Fruit fly (Drosophila melanogaster) whole organism, embryonic: ENCODE results near the gene CG13386.
A peak's percentile ranks its signal among the peaks of the same experiment; 100 is the strongest.

ENCODE experiments used
- BEAF-32 ChIP-seq: fragments of 200-800 bp; sonication (Bioruptor generic); optimal IDR thresholded peaks from 3 replicates; lab custom pipeline; 2017; ENCODE audit warnings: missing biosample characterization, missing genetic modification characterization, mild to moderate bottlenecking, moderate library complexity, missing genetic modification reagents
- Bgb ChIP-seq: fragments of 200-800 bp; sonication (Bioruptor generic); IDR thresholded peaks from 2 replicates; pipeline ENCODE4 v1.3.6; 2022; ENCODE audit warnings: missing biosample characterization, missing genetic modification characterization; ENCODE audit not compliant: partially characterized antibody
- CG10147 ChIP-seq: fragments of 200-800 bp; sonication (Bioruptor generic); optimal IDR thresholded peaks from 2 replicates; lab custom pipeline; 2019; ENCODE audit warnings: missing biosample characterization, mild to moderate bottlenecking, missing genetic modification characterization, moderate library complexity
- CG10543 ChIP-seq: fragments of 200-800 bp; sonication (Bioruptor generic); optimal IDR thresholded peaks from 3 replicates; lab custom pipeline; 2017; ENCODE audit warnings: missing biosample characterization, mild to moderate bottlenecking, missing genetic modification characterization, moderate library complexity
- CG10654 ChIP-seq: fragments of 200-800 bp; sonication (Bioruptor generic); optimal IDR thresholded peaks from 2 replicates; lab custom pipeline; 2016; ENCODE audit warnings: missing biosample characterization, missing genetic modification characterization
- CG17802 ChIP-seq: fragments of 200-800 bp; sonication (Bioruptor generic); optimal IDR thresholded peaks from 2 replicates; lab custom pipeline; 2018; ENCODE audit warnings: missing biosample characterization, mild to moderate bottlenecking, missing genetic modification characterization, moderate library complexity
- CG18262 ChIP-seq: fragments of 200-800 bp; optimal IDR thresholded peaks from 3 replicates; lab custom pipeline; 2019; ENCODE audit warnings: missing biosample characterization, mild to moderate bottlenecking, missing genetic modification characterization, moderate library complexity
- CG3847 ChIP-seq: fragments of 200-800 bp; sonication (Bioruptor generic); IDR thresholded peaks from 2 replicates; pipeline ENCODE4 v1.3.6; 2022; ENCODE audit warnings: missing biosample characterization, missing genetic modification characterization
- CG4282 ChIP-seq: fragments of 200-800 bp; sonication (Bioruptor generic); optimal IDR thresholded peaks from 2 replicates; lab custom pipeline; 2016; ENCODE audit warnings: missing biosample characterization, missing genetic modification characterization
- CG7963 ChIP-seq: fragments of 200-800 bp; sonication (Bioruptor generic); IDR thresholded peaks from 3 replicates; pipeline ENCODE4 v1.3.6; 2022; ENCODE audit warnings: missing biosample characterization, missing genetic modification characterization; ENCODE audit not compliant: partially characterized antibody
- CG9437 ChIP-seq: fragments of 200-800 bp; sonication (Bioruptor generic); optimal IDR thresholded peaks from 2 replicates; lab custom pipeline; 2018; ENCODE audit warnings: missing biosample characterization, mild to moderate bottlenecking, missing genetic modification characterization
- CrebB ChIP-seq: fragments of 200-800 bp; sonication (Bioruptor generic); optimal IDR thresholded peaks from 3 replicates; lab custom pipeline; 2018; ENCODE audit warnings: missing biosample characterization, mild to moderate bottlenecking, missing genetic modification characterization
- Dad ChIP-seq: fragments of 200-800 bp; sonication (Bioruptor generic); optimal IDR thresholded peaks from 3 replicates; lab custom pipeline; 2016; ENCODE audit warnings: missing biosample characterization, missing genetic modification characterization
- Dfd ChIP-seq, 2 experiments: fragments of >200 bp; optimal IDR thresholded peaks; 2 replicates each; lab custom pipeline; 2017; ENCODE audit warnings: missing biosample characterization in 2 of 2, missing genetic modification characterization in 2 of 2
- Dip3 ChIP-seq: fragments of 200-800 bp; sonication (Bioruptor generic); optimal IDR thresholded peaks from 3 replicates; lab custom pipeline; 2016; ENCODE audit warnings: missing biosample characterization, missing genetic modification characterization
- E2f2 ChIP-seq: fragments of 200-800 bp; sonication (Bioruptor generic); IDR thresholded peaks from 2 replicates; pipeline ENCODE4 v1.3.6; 2022; ENCODE audit warnings: missing biosample characterization, missing genetic modification characterization
- Fer2 ChIP-seq: fragments of 200-800 bp; sonication (Bioruptor generic); optimal IDR thresholded peaks from 2 replicates; lab custom pipeline; 2018; ENCODE audit warnings: missing biosample characterization, mild to moderate bottlenecking, missing genetic modification characterization, moderate library complexity
- Fer3 ChIP-seq: fragments of 200-800 bp; sonication (Bioruptor generic); optimal IDR thresholded peaks from 2 replicates; lab custom pipeline; 2018; ENCODE audit warnings: missing biosample characterization, mild to moderate bottlenecking, missing genetic modification characterization, moderate library complexity
- Kr ChIP-seq: fragments of 200-800 bp; sonication (Bioruptor generic); optimal IDR thresholded peaks from 2 replicates; lab custom pipeline; 2017; ENCODE audit warnings: missing biosample characterization, mild to moderate bottlenecking, missing genetic modification characterization
- MTF-1 ChIP-seq: fragments of 200-800 bp; sonication (Bioruptor generic); optimal IDR thresholded peaks from 2 replicates; lab custom pipeline; 2018; ENCODE audit warnings: missing biosample characterization, mild to moderate bottlenecking, missing genetic modification characterization, borderline replicate concordance
- Meics ChIP-seq: fragments of 200-800 bp; sonication (Bioruptor generic); optimal IDR thresholded peaks from 2 replicates; lab custom pipeline; 2017; ENCODE audit warnings: missing biosample characterization, mild to moderate bottlenecking, missing genetic modification characterization
- Oaz ChIP-seq: fragments of 200-800 bp; sonication (Bioruptor generic); IDR thresholded peaks from 2 replicates; pipeline ENCODE4 v1.3.6; 2022; ENCODE audit warnings: missing biosample characterization, missing genetic modification characterization
- Rfx ChIP-seq: fragments of 200-800 bp; sonication (Bioruptor generic); IDR thresholded peaks from 2 replicates; pipeline ENCODE4 v1.3.6; 2022; ENCODE audit warnings: missing biosample characterization, missing genetic modification characterization
- Sry-δ ChIP-seq: fragments of 200-800 bp; sonication (Bioruptor generic); optimal IDR thresholded peaks from 2 replicates; lab custom pipeline; 2016; ENCODE audit warnings: missing biosample characterization, missing genetic modification characterization
- Xbp1 ChIP-seq: fragments of 200-800 bp; sonication (Bioruptor generic); optimal IDR thresholded peaks from 3 replicates; lab custom pipeline; 2016; ENCODE audit warnings: missing biosample characterization, mild to moderate bottlenecking, missing genetic modification characterization
- amos ChIP-seq: fragments of 200-800 bp; sonication (Bioruptor generic); IDR thresholded peaks from 2 replicates; pipeline ENCODE4 v1.3.6; 2022; ENCODE audit warnings: missing biosample characterization, missing genetic modification characterization; ENCODE audit not compliant: partially characterized antibody
- ap ChIP-seq: fragments of 200-800 bp; sonication (Bioruptor generic); IDR thresholded peaks from 2 replicates; pipeline ENCODE4 v1.3.6; 2022; ENCODE audit warnings: missing biosample characterization, missing genetic modification characterization
- chif ChIP-seq, 2 experiments: fragments of 200-800 bp; sonication (Bioruptor generic); optimal IDR thresholded peaks; 3 replicates each; lab custom pipeline; 2016; ENCODE audit warnings: missing biosample characterization in 2 of 2, missing genetic modification characterization in 2 of 2
- dm ChIP-seq: fragments of 200-800 bp; sonication (Bioruptor generic); optimal IDR thresholded peaks from 3 replicates; lab custom pipeline; 2016; ENCODE audit warnings: missing biosample characterization, missing genetic modification characterization
- dmrt11E ChIP-seq: fragments of 200-800 bp; sonication (Bioruptor generic); optimal IDR thresholded peaks from 3 replicates; lab custom pipeline; 2018; ENCODE audit warnings: missing biosample characterization, mild to moderate bottlenecking, missing genetic modification characterization, moderate library complexity
- ems ChIP-seq: fragments of 200-800 bp; sonication (Bioruptor generic); optimal IDR thresholded peaks from 3 replicates; lab custom pipeline; 2016; ENCODE audit warnings: missing biosample characterization, missing genetic modification characterization
- en ChIP-seq: fragments of 200-800 bp; sonication (Bioruptor generic); optimal IDR thresholded peaks from 2 replicates; lab custom pipeline; 2016; ENCODE audit warnings: missing biosample characterization, missing genetic modification characterization
- gfzf ChIP-seq: fragments of 200-800 bp; sonication (Bioruptor generic); optimal IDR thresholded peaks from 2 replicates; lab custom pipeline; 2016; ENCODE audit warnings: missing biosample characterization, mild to moderate bottlenecking, missing genetic modification characterization, moderate library complexity
- gt ChIP-seq: fragments of 200-800 bp; sonication (Bioruptor generic); IDR thresholded peaks from 2 replicates; pipeline ENCODE4 v1.3.6; 2022; ENCODE audit warnings: missing biosample characterization, missing genetic modification characterization
- jigr1 ChIP-seq: fragments of 200-800 bp; sonication (Bioruptor generic); IDR thresholded peaks from 3 replicates; pipeline ENCODE4 v1.3.6; 2022; ENCODE audit warnings: missing biosample characterization, missing genetic modification characterization
- jing ChIP-seq: fragments of 200-800 bp; sonication (Bioruptor generic); optimal IDR thresholded peaks from 2 replicates; lab custom pipeline; 2018; ENCODE audit warnings: missing biosample characterization, mild to moderate bottlenecking, missing genetic modification characterization
- lilli ChIP-seq: fragments of 200-800 bp; sonication (Bioruptor generic); optimal IDR thresholded peaks from 3 replicates; lab custom pipeline; 2016; ENCODE audit warnings: missing biosample characterization, missing genetic modification characterization
- mld ChIP-seq: fragments of 200-800 bp; sonication (Bioruptor generic); IDR thresholded peaks from 3 replicates; pipeline ENCODE4 v1.3.6; 2022; ENCODE audit warnings: missing biosample characterization, missing genetic modification characterization; ENCODE audit not compliant: partially characterized antibody
- nom ChIP-seq: fragments of 200-800 bp; sonication (Bioruptor generic); optimal IDR thresholded peaks from 2 replicates; lab custom pipeline; 2017; ENCODE audit warnings: missing biosample characterization, missing genetic modification characterization, mild to moderate bottlenecking, moderate library complexity, missing genetic modification reagents
- pum ChIP-seq: fragments of 200-800 bp; sonication (Bioruptor generic); optimal IDR thresholded peaks from 2 replicates; lab custom pipeline; 2016; ENCODE audit warnings: missing biosample characterization, missing genetic modification characterization
- ranshi ChIP-seq: fragments of 200-800 bp; sonication (Bioruptor generic); IDR thresholded peaks from 2 replicates; pipeline ENCODE4 v1.3.6; 2022; ENCODE audit warnings: missing biosample characterization, missing genetic modification characterization
- row ChIP-seq: fragments of 200-800 bp; sonication (Bioruptor generic); IDR thresholded peaks from 3 replicates; pipeline ENCODE4 v1.3.6; 2022; ENCODE audit warnings: missing biosample characterization, missing genetic modification characterization
- sens-2 ChIP-seq: fragments of 200-800 bp; sonication (Bioruptor generic); IDR thresholded peaks from 2 replicates; pipeline ENCODE4 v1.3.6; 2022; ENCODE audit warnings: missing biosample characterization, missing genetic modification characterization
- seq ChIP-seq: fragments of 200-800 bp; sonication (Bioruptor generic); IDR thresholded peaks from 2 replicates; pipeline ENCODE4 v1.3.6; 2022; ENCODE audit warnings: missing biosample characterization, missing genetic modification characterization
- slp2 ChIP-seq: fragments of 200-800 bp; sonication (Bioruptor generic); optimal IDR thresholded peaks from 2 replicates; lab custom pipeline; 2016; ENCODE audit warnings: missing biosample characterization, missing genetic modification characterization
- sr ChIP-seq: fragments of 200-800 bp; sonication (Bioruptor generic); IDR thresholded peaks from 3 replicates; pipeline ENCODE4 v1.3.6; 2022; ENCODE audit warnings: missing biosample characterization, missing genetic modification characterization
- tap ChIP-seq: fragments of 200-800 bp; optimal IDR thresholded peaks from 3 replicates; lab custom pipeline; 2019; ENCODE audit warnings: missing biosample characterization, mild to moderate bottlenecking, missing genetic modification characterization, moderate library complexity
- unc-4 ChIP-seq: fragments of 200-800 bp; sonication (Bioruptor generic); IDR thresholded peaks from 2 replicates; pipeline ENCODE4 v1.3.6; 2022; ENCODE audit warnings: missing biosample characterization, missing genetic modification characterization; ENCODE audit not compliant: partially characterized antibody
- zfh1 ChIP-seq: fragments of 200-800 bp; sonication (Bioruptor generic); IDR thresholded peaks from 3 replicates; pipeline ENCODE4 v1.3.6; 2022; ENCODE audit warnings: missing biosample characterization, missing genetic modification characterization

Gene CG13386

dm6 chr2L:8362273-8362954 is 36.4 kb upstream of the CG13386 start, which contains the start of gene CG7627 (continued):
- no peak for TF ChIP-seq mld (GFP tag; lab: Robert Waterston, UW)
- TF ChIP-seq gt: no peak
- peak; percentile 74 for TF ChIP-seq CG18262 (tag; lab: Kevin White, UChicago)
- peak; percentile 87 for TF ChIP-seq Rfx
- TF ChIP-seq CG10654 (GFP tag; lab: Kevin White, UChicago): peak; percentile 50
- TF ChIP-seq slp2 (GFP tag; lab: Kevin White, UChicago): peak; percentile 12
- no peak for TF ChIP-seq gfzf (GFP tag; lab: Kevin White, UChicago)
- TF ChIP-seq seq (GFP tag; lab: Robert Waterston, UW): peak; percentile 71
- TF ChIP-seq Oaz: peak; percentile 48; the same call in 1 of the 2 replicates
- TF ChIP-seq Meics (GFP tag; lab: Kevin White, UChicago): peak; percentile 84
- TF ChIP-seq CG7963: no peak
- peak; percentile 67 for TF ChIP-seq ems
- TF ChIP-seq unc-4 (GFP tag; lab: Robert Waterston, UW): no peak
- TF ChIP-seq BEAF-32: no peak
- TF ChIP-seq pum: peak; percentile 63
- TF ChIP-seq chif (GFP tag; optimal IDR thresholded peaks at IDR 0.05; lab: Kevin White, UChicago): peak; percentile 56 to 76
- peak; percentile 94 for TF ChIP-seq row (GFP tag; lab: Robert Waterston, UW)
- peak; percentile 89 for TF ChIP-seq lilli (GFP tag; lab: Kevin White, UChicago)
- peak; percentile 82 for TF ChIP-seq Fer3 (tag; lab: Kevin White, UChicago)
- peak; percentile 48 for TF ChIP-seq nom (GFP tag; lab: Kevin White, UChicago)
- peak; percentile 64 for TF ChIP-seq CrebB (tag; lab: Kevin White, UChicago)
- peak; percentile 38; the same call in 1 of the 2 replicates for TF ChIP-seq Bgb (GFP tag; lab: Robert Waterston, UW)
- TF ChIP-seq CG10543: peak; percentile 87
- TF ChIP-seq E2f2: no peak
- no peak for TF ChIP-seq sens-2 (GFP tag; lab: Robert Waterston, UW)
- peak; percentile 62 for TF ChIP-seq dmrt11E (tag; lab: Kevin White, UChicago)
- TF ChIP-seq Dad (GFP tag; lab: Kevin White, UChicago): peak; percentile 61
- TF ChIP-seq jing (GFP tag; lab: Kevin White, UChicago): peak; percentile 13
- TF ChIP-seq amos (GFP tag; lab: Robert Waterston, UW): peak; percentile 27; the same call in 1 of the 2 replicates
- TF ChIP-seq Dfd (GFP tag; optimal IDR thresholded peaks at IDR 0.05; lab: Kevin White, UChicago): no peak
- no peak for TF ChIP-seq CG4282
- TF ChIP-seq CG3847 (GFP tag; lab: Robert Waterston, UW): peak; percentile 74
- TF ChIP-seq CG17802 (tag; lab: Kevin White, UChicago): peak; percentile 34
- peak; percentile 22; the same call in 1 of the 3 replicates for TF ChIP-seq sr (GFP tag; lab: Robert Waterston, UW)
- TF ChIP-seq CG9437 (GFP tag; lab: Kevin White, UChicago): peak; percentile 67
- no peak for TF ChIP-seq Kr (GFP tag; lab: Kevin White, UChicago)
- TF ChIP-seq ranshi (GFP tag; lab: Robert Waterston, UW): peak; percentile 81
- TF ChIP-seq Dip3 (GFP tag; lab: Kevin White, UChicago): peak; percentile 73
- no peak for TF ChIP-seq en (GFP tag; lab: Kevin White, UChicago)
- TF ChIP-seq CG10147 (GFP tag; lab: Kevin White, UChicago): peak; percentile 21
- peak; percentile 82 for TF ChIP-seq zfh1
- TF ChIP-seq Xbp1 (GFP tag; lab: Kevin White, UChicago): peak; percentile 72
- peak; percentile 52 for TF ChIP-seq dm (GFP tag; lab: Kevin White, UChicago)
- peak; percentile 29 for TF ChIP-seq MTF-1 (GFP tag; lab: Kevin White, UChicago)
- TF ChIP-seq tap (tag; lab: Kevin White, UChicago): peak; percentile 57
- 0 out of 2 replicates have a peak, but pooled peaks have one; percentile 51 for TF ChIP-seq ap
- TF ChIP-seq Sry-δ (GFP tag; lab: Kevin White, UChicago): peak; percentile 48
- peak; percentile 40; the same call in 1 of the 3 replicates for TF ChIP-seq jigr1 (GFP tag; lab: Robert Waterston, UW)
- peak; percentile 58 for TF ChIP-seq Fer2 (tag; lab: Kevin White, UChicago)
